Worm (Caenorhabditis elegans) whole organism, young adult: ENCODE measurements around the gene Y43F8B.28.

Experiments
- ccch-3 ChIP-seq: fragments of 200-800 bp; sonication (Bioruptor generic); optimal IDR thresholded peaks from 2 replicates; lab custom pipeline; 2018; ENCODE audit warnings: mild to moderate bottlenecking, missing genetic modification characterization, missing compliant biosample characterization
- nhr-90 ChIP-seq: sonication (generic microtip); optimal IDR thresholded peaks from 2 replicates; lab custom pipeline; 2016; ENCODE audit warnings: missing genotype, mild to moderate bottlenecking, missing genetic modification characterization, missing compliant biosample characterization

ce11 chrV:19520597-19521322 is 35.6 kb downstream of the Y43F8B.28 start:
- TF ChIP-seq nhr-90 (tag; lab: Kevin White, UChicago) (no peak), ccch-3 (no peak)
